Fruit fly (Drosophila melanogaster) whole organism, embryonic: Measurements from ENCODE around the gene CG14352.

ENCODE experiments used
- Ada2b ChIP-seq: fragments of 200-800 bp; sonication (Bioruptor generic); IDR thresholded peaks from 2 replicates; pipeline ENCODE4 v1.3.6; 2022; ENCODE audit warnings: missing biosample characterization, missing genetic modification characterization
- Asciz ChIP-seq: fragments of 200-800 bp; sonication (Bioruptor generic); optimal IDR thresholded peaks from 2 replicates; lab custom pipeline; 2017; ENCODE audit warnings: missing biosample characterization, mild to moderate bottlenecking, missing genetic modification characterization, missing genetic modification reagents
- BEAF-32 ChIP-seq: fragments of 200-800 bp; sonication (Bioruptor generic); optimal IDR thresholded peaks from 3 replicates; lab custom pipeline; 2017; ENCODE audit warnings: missing biosample characterization, missing genetic modification characterization, mild to moderate bottlenecking, moderate library complexity, missing genetic modification reagents
- CG12155 ChIP-seq: fragments of 200-800 bp; sonication (Bioruptor generic); optimal IDR thresholded peaks from 3 replicates; lab custom pipeline; 2016; ENCODE audit warnings: missing biosample characterization, missing genetic modification characterization
- CG12391 ChIP-seq: fragments of 200-800 bp; sonication (Bioruptor generic); optimal IDR thresholded peaks from 3 replicates; lab custom pipeline; 2018; ENCODE audit warnings: missing biosample characterization, mild to moderate bottlenecking, missing genetic modification characterization, moderate library complexity
- CG12769 ChIP-seq: fragments of 200-800 bp; sonication (Bioruptor generic); optimal IDR thresholded peaks from 2 replicates; lab custom pipeline; 2019; ENCODE audit warnings: missing biosample characterization, mild to moderate bottlenecking, missing genetic modification characterization, moderate library complexity
- CG13894 ChIP-seq: fragments of 200-800 bp; sonication (Bioruptor generic); optimal IDR thresholded peaks from 3 replicates; lab custom pipeline; 2018; ENCODE audit warnings: missing biosample characterization, mild to moderate bottlenecking, missing genetic modification characterization, moderate library complexity
- CG16813 ChIP-seq: fragments of 200-800 bp; sonication (Bioruptor generic); IDR thresholded peaks from 3 replicates; pipeline ENCODE4 v1.3.6; 2022; ENCODE audit warnings: missing biosample characterization, missing genetic modification characterization; ENCODE audit not compliant: partially characterized antibody
- CG17328 ChIP-seq: fragments of 200-800 bp; sonication (Bioruptor generic); IDR thresholded peaks from 2 replicates; pipeline ENCODE4 v1.3.6; 2022; ENCODE audit warnings: missing biosample characterization, missing genetic modification characterization
- CG3847 ChIP-seq: fragments of 200-800 bp; sonication (Bioruptor generic); IDR thresholded peaks from 2 replicates; pipeline ENCODE4 v1.3.6; 2022; ENCODE audit warnings: missing biosample characterization, missing genetic modification characterization
- CG43689 ChIP-seq: fragments of 200-800 bp; sonication (Bioruptor generic); IDR thresholded peaks from 2 replicates; pipeline ENCODE4 v1.3.6; 2022; ENCODE audit warnings: missing biosample characterization, missing genetic modification characterization
- CG4424 ChIP-seq: fragments of 200-800 bp; sonication (Bioruptor generic); optimal IDR thresholded peaks from 3 replicates; lab custom pipeline; 2016; ENCODE audit warnings: missing biosample characterization, missing genetic modification characterization
- CG6791 ChIP-seq: fragments of 200-800 bp; sonication (Bioruptor generic); IDR thresholded peaks from 3 replicates; pipeline ENCODE4 v1.3.6; 2022; ENCODE audit warnings: missing biosample characterization, missing genetic modification characterization; ENCODE audit not compliant: partially characterized antibody
- CG8290 ChIP-seq, 3 experiments: fragments of 200-800 bp; sonication (Bioruptor generic); optimal IDR thresholded peaks; 2 replicates each; lab custom pipeline; 2016 to 2019; ENCODE audit warnings: missing biosample characterization in 3 of 3, missing genetic modification characterization in 3 of 3, mild to moderate bottlenecking in 2 of 3, moderate library complexity in 1 of 3
- CG8478 ChIP-seq: fragments of >200 bp; optimal IDR thresholded peaks from 2 replicates; lab custom pipeline; 2018
- CG9215 ChIP-seq: fragments of 200-800 bp; sonication (Bioruptor generic); IDR thresholded peaks from 2 replicates; pipeline ENCODE4 v1.3.6; 2022; ENCODE audit warnings: missing biosample characterization, missing genetic modification characterization
- Deaf1 ChIP-seq: fragments of 200-800 bp; optimal IDR thresholded peaks from 3 replicates; lab custom pipeline; 2019; ENCODE audit warnings: missing biosample characterization, mild to moderate bottlenecking, missing genetic modification characterization, moderate library complexity
- Dfd ChIP-seq, 2 experiments: fragments of >200 bp; optimal IDR thresholded peaks; 2 replicates each; lab custom pipeline; 2017; ENCODE audit warnings: missing biosample characterization in 2 of 2, missing genetic modification characterization in 2 of 2
- Doc3 ChIP-seq: fragments of 200-800 bp; sonication (Bioruptor generic); IDR thresholded peaks from 3 replicates; pipeline ENCODE4 v1.3.6; 2022; ENCODE audit warnings: missing biosample characterization, missing genetic modification characterization; ENCODE audit not compliant: partially characterized antibody
- Ets65A ChIP-seq: fragments of 200-800 bp; sonication (Bioruptor generic); peaks from one replicate; lab custom pipeline; 2016; ENCODE audit warnings: missing biosample characterization, missing genetic modification characterization
- Fer1 ChIP-seq: fragments of 200-800 bp; sonication (Bioruptor generic); optimal IDR thresholded peaks from 2 replicates; lab custom pipeline; 2017; ENCODE audit warnings: missing biosample characterization, mild to moderate bottlenecking, missing genetic modification characterization
- Kr ChIP-seq: fragments of 200-800 bp; sonication (Bioruptor generic); optimal IDR thresholded peaks from 2 replicates; lab custom pipeline; 2017; ENCODE audit warnings: missing biosample characterization, mild to moderate bottlenecking, missing genetic modification characterization
- Lpt ChIP-seq: fragments of >200 bp; optimal IDR thresholded peaks from 2 replicates; lab custom pipeline; 2018; ENCODE audit warnings: missing biosample characterization, missing genetic modification characterization
- MBD-R2 ChIP-seq: fragments of 200-800 bp; sonication (Bioruptor generic); IDR thresholded peaks from 2 replicates; pipeline ENCODE4 v1.3.6; 2022; ENCODE audit warnings: missing biosample characterization, missing genetic modification characterization
- NC2β ChIP-seq: fragments of 200-800 bp; sonication (Bioruptor generic); optimal IDR thresholded peaks from 2 replicates; lab custom pipeline; 2016; ENCODE audit warnings: missing biosample characterization, missing genetic modification characterization
- Opbp ChIP-seq: fragments of 200-800 bp; sonication (Bioruptor generic); IDR thresholded peaks from 3 replicates; pipeline ENCODE4 v1.3.6; 2022; ENCODE audit warnings: missing biosample characterization, missing genetic modification characterization; ENCODE audit not compliant: partially characterized antibody
- Ravus ChIP-seq: fragments of 200-800 bp; sonication (Bioruptor generic); IDR thresholded peaks from 2 replicates; pipeline ENCODE4 v1.3.6; 2022; ENCODE audit warnings: missing biosample characterization, missing genetic modification characterization
- Scr ChIP-seq: fragments of 200-800 bp; sonication (Bioruptor generic); IDR thresholded peaks from 2 replicates; pipeline ENCODE4 v1.3.6; 2022; ENCODE audit warnings: missing biosample characterization, missing genetic modification characterization; ENCODE audit not compliant: partially characterized antibody
- Sox100B ChIP-seq: fragments of 200-800 bp; sonication (Bioruptor generic); optimal IDR thresholded peaks from 3 replicates; lab custom pipeline; 2018; ENCODE audit warnings: missing biosample characterization, mild to moderate bottlenecking, missing genetic modification characterization
- Tbp ChIP-seq: fragments of >200 bp; optimal IDR thresholded peaks from 2 replicates; lab custom pipeline; 2018; ENCODE audit warnings: missing biosample characterization, missing genetic modification characterization
- Usf ChIP-seq: fragments of 200-800 bp; sonication (Bioruptor generic); optimal IDR thresholded peaks from 2 replicates; lab custom pipeline; 2017; ENCODE audit warnings: missing genotype, missing biosample characterization, missing genetic modification characterization
- Xrp1 ChIP-seq: fragments of 200-800 bp; sonication (Bioruptor generic); IDR thresholded peaks from 2 replicates; pipeline ENCODE4 v1.3.6; 2022; ENCODE audit warnings: missing biosample characterization, missing genetic modification characterization
- disco-r ChIP-seq: fragments of 200-800 bp; sonication (Bioruptor generic); optimal IDR thresholded peaks from 2 replicates; lab custom pipeline; 2016; ENCODE audit warnings: missing biosample characterization, missing genetic modification characterization
- dm ChIP-seq: fragments of 200-800 bp; sonication (Bioruptor generic); optimal IDR thresholded peaks from 3 replicates; lab custom pipeline; 2016; ENCODE audit warnings: missing biosample characterization, missing genetic modification characterization
- hth ChIP-seq: fragments of >200 bp; optimal IDR thresholded peaks from 2 replicates; lab custom pipeline; 2017; ENCODE audit warnings: inconsistent platforms
- insv ChIP-seq, 2 experiments: fragments of 200-800 bp; sonication (Bioruptor generic); optimal IDR thresholded peaks; 3 replicates each; lab custom pipeline; 2016 to 2018; ENCODE audit warnings: missing biosample characterization in 2 of 2, missing genetic modification characterization in 2 of 2
- lov ChIP-seq, 2 experiments: fragments of 200-800 bp in 1 of 2; fragments of >200 bp in 1 of 2; sonication (Bioruptor generic) in 1 of 2; IDR thresholded peaks in 1 of 2; optimal IDR thresholded peaks in 1 of 2; 2 replicates in 1 of 2; 3 replicates in 1 of 2; pipeline versions ENCODE4 v1.3.6 to Lab custom; 2017 to 2022; ENCODE audit warnings: missing biosample characterization in 1 of 2, missing genetic modification characterization in 1 of 2
- nerfin-2 ChIP-seq: fragments of 200-800 bp; sonication (Bioruptor generic); IDR thresholded peaks from 2 replicates; pipeline ENCODE4 v1.3.6; 2022; ENCODE audit warnings: missing biosample characterization, missing genetic modification characterization; ENCODE audit not compliant: partially characterized antibody
- oc ChIP-seq: fragments of 200-800 bp; sonication (Bioruptor generic); optimal IDR thresholded peaks from 2 replicates; lab custom pipeline; 2018; ENCODE audit warnings: missing biosample characterization, mild to moderate bottlenecking, missing genetic modification characterization, moderate library complexity
- org-1 ChIP-seq: fragments of 200-800 bp; sonication (Bioruptor generic); optimal IDR thresholded peaks from 2 replicates; lab custom pipeline; 2017; ENCODE audit warnings: missing biosample characterization, missing genetic modification characterization
- pzg ChIP-seq: fragments of 200-800 bp; sonication (Bioruptor generic); optimal IDR thresholded peaks from 3 replicates; lab custom pipeline; 2018; ENCODE audit warnings: missing biosample characterization, mild to moderate bottlenecking, missing genetic modification characterization, moderate library complexity
- scrt ChIP-seq: fragments of 200-800 bp; sonication (Bioruptor generic); optimal IDR thresholded peaks from 2 replicates; lab custom pipeline; 2018; ENCODE audit warnings: missing biosample characterization, mild to moderate bottlenecking, missing genetic modification characterization, moderate library complexity
- sd ChIP-seq: fragments of 200-800 bp; sonication (Bioruptor generic); optimal IDR thresholded peaks from 3 replicates; lab custom pipeline; 2018; ENCODE audit warnings: missing biosample characterization, mild to moderate bottlenecking, missing genetic modification characterization, moderate library complexity
- ssp ChIP-seq: fragments of 200-800 bp; sonication (Bioruptor generic); IDR thresholded peaks from 2 replicates; pipeline ENCODE4 v1.3.6; 2022; ENCODE audit warnings: missing biosample characterization, missing genetic modification characterization
- tx ChIP-seq: fragments of 200-800 bp; sonication (Bioruptor generic); optimal IDR thresholded peaks from 2 replicates; lab custom pipeline; 2016; ENCODE audit warnings: missing biosample characterization, missing genetic modification characterization
- usp ChIP-seq: fragments of >200 bp; optimal IDR thresholded peaks from 2 replicates; lab custom pipeline; 2017; ENCODE audit warnings: missing biosample characterization, missing genetic modification characterization

The CG14352 gene

dm6 chr2L:1596693-1597092, 14.5 kb upstream of the CG14352 start (continued):
- TF ChIP-seq CG3847 = 0 out of 2 replicates have a peak, but pooled peaks have one; percentile 9
- TF ChIP-seq oc (tag; lab: Kevin White, UChicago) = peak; percentile 23
- TF ChIP-seq CG12769 = peak; percentile 93
- TF ChIP-seq Asciz = no peak

- TF ChIP-seq ssp (GFP tag; lab: Robert Waterston, UW) (no peak), Ravus (GFP tag; lab: Robert Waterston, UW) (no peak), oc (tag; lab: Kevin White, UChicago) (no peak), CG9215 (no peak), CG16813 (GFP tag; lab: Robert Waterston, UW) (no peak), insv (GFP tag; optimal IDR thresholded peaks at IDR 0.05; lab: Kevin White, UChicago) (no peak), CG12155 (GFP tag; lab: Kevin White, UChicago) (no peak), Doc3 (GFP tag; lab: Robert Waterston, UW) (no peak), CG4424 (GFP tag; lab: Kevin White, UChicago) (no peak), disco-r (no peak)
Observed at dm6 chr2L:1603847-1604246, 7.4 kb upstream of the CG14352 start.

dm6 chr2L:1606758-1607157, 4.5 kb upstream of the CG14352 start:
- TF ChIP-seq nerfin-2 (GFP tag; lab: Robert Waterston, UW) = no peak
- TF ChIP-seq Dfd (GFP tag; optimal IDR thresholded peaks at IDR 0.05; lab: Kevin White, UChicago) = peak in 1 of 2 experiments; percentile 79
- peak; percentile 10 for TF ChIP-seq CG8478 (lab: Kevin White, UChicago)
- no peak for TF ChIP-seq CG12391 (tag; lab: Kevin White, UChicago)
- TF ChIP-seq BEAF-32 (GFP tag; lab: Kevin White, UChicago) = no peak
- TF ChIP-seq CG13894 (tag; lab: Kevin White, UChicago) = no peak
- no peak for TF ChIP-seq Usf (GFP tag; lab: Kevin White, UChicago)
- TF ChIP-seq CG43689 (GFP tag; lab: Robert Waterston, UW) = no peak
- no peak for TF ChIP-seq Ada2b
- peak; percentile 79 for TF ChIP-seq Ets65A (GFP tag; lab: Kevin White, UChicago)
- no peak for TF ChIP-seq hth (lab: Kevin White, UChicago)
- no peak for TF ChIP-seq Tbp (GFP tag; lab: Kevin White, UChicago)
- TF ChIP-seq lov (optimal IDR thresholded peaks at IDR 0.05; lab: Kevin White, UChicago) = no peak
- TF ChIP-seq lov (GFP tag; IDR thresholded peaks at IDR 0.05; lab: Robert Waterston, UW) = no peak
- no peak for TF ChIP-seq tx

- TF ChIP-seq MBD-R2 (peak; percentile 54), Xrp1 (GFP tag; lab: Robert Waterston, UW) (no peak), scrt (no peak), sd (tag; lab: Kevin White, UChicago) (peak; percentile 47), Opbp (peak; percentile 21; the same call in 1 of the 3 replicates), Lpt (no peak), org-1 (GFP tag; lab: Kevin White, UChicago) (no peak), NC2β (peak; percentile 38), Kr (GFP tag; lab: Kevin White, UChicago) (no peak), dm (GFP tag; lab: Kevin White, UChicago) (no peak), CG17328 (GFP tag; lab: Robert Waterston, UW) (no peak), Fer1 (GFP tag; lab: Kevin White, UChicago) (peak; percentile 11), usp (no peak), CG6791 (GFP tag; lab: Robert Waterston, UW) (no peak), Scr (GFP tag; lab: Robert Waterston, UW) (0 out of 2 replicates have a peak, but pooled peaks have one; percentile 13), CG8290 (GFP tag; optimal IDR thresholded peaks at IDR 0.05; lab: Kevin White, UChicago) (no peak), CG8290 (tag; optimal IDR thresholded peaks at IDR 0.05; lab: Kevin White, UChicago) (peak in 1 of 2 experiments; percentile 76), Sox100B (GFP tag; lab: Kevin White, UChicago) (no peak), Deaf1 (peak; percentile 30), pzg (GFP tag; lab: Kevin White, UChicago) (peak; percentile 98)
Observed at dm6 chr2L:1613748-1614365, 2.6 kb downstream of the CG14352 start, which contains the start of gene RFeSP. Gene RFeSP, minus strand, starts transcription at chr2L:1614160.
